Fruit fly (Drosophila melanogaster) whole organism, wandering third instar larva: ENCODE measurements around the gene CG14265.

Experiments
- Abd-B ChIP-seq: fragments of >200 bp; optimal IDR thresholded peaks from 2 replicates; lab custom pipeline; 2017; ENCODE audit warnings: missing biosample characterization, missing genetic modification characterization
- Dfd ChIP-seq: fragments of >200 bp; optimal IDR thresholded peaks from 2 replicates; lab custom pipeline; 2017; ENCODE audit warnings: missing biosample characterization, missing genetic modification characterization
- Dif ChIP-seq: fragments of 200-275, 200-300 bp; sonication (Bioruptor generic); optimal IDR thresholded peaks from 2 replicates; lab custom pipeline; 2018; ENCODE audit warnings: missing biosample characterization, missing genetic modification characterization; ENCODE audit not compliant: partially characterized antibody
- GATAd ChIP-seq: sonication (Bioruptor generic); optimal IDR thresholded peaks from 2 replicates; lab custom pipeline; 2016; ENCODE audit warnings: missing biosample characterization, missing genetic modification characterization
- HLH106 ChIP-seq: fragments of 200-800 bp; optimal IDR thresholded peaks from 3 replicates; lab custom pipeline; 2019; ENCODE audit warnings: missing biosample characterization, mild to moderate bottlenecking, missing genetic modification characterization, moderate library complexity
- Hnf4 ChIP-seq: fragments of 200-800 bp; sonication (Bioruptor generic); optimal IDR thresholded peaks from 2 replicates; lab custom pipeline; 2016; ENCODE audit warnings: missing biosample characterization, mild to moderate bottlenecking, missing genetic modification characterization
- Hr78 ChIP-seq: fragments of >200 bp; optimal IDR thresholded peaks from 2 replicates; lab custom pipeline; 2017; ENCODE audit warnings: missing biosample characterization, missing genetic modification characterization
- Jra ChIP-seq: sonication (Bioruptor generic); optimal IDR thresholded peaks from 2 replicates; lab custom pipeline; 2016; ENCODE audit warnings: missing biosample characterization, missing genetic modification characterization
- Mio ChIP-seq: sonication (Bioruptor generic); optimal IDR thresholded peaks from 2 replicates; lab custom pipeline; 2016; ENCODE audit warnings: missing biosample characterization, missing genetic modification characterization
- Myc ChIP-seq: fragments of >200 bp; optimal IDR thresholded peaks from 2 replicates; lab custom pipeline; 2017
- N ChIP-seq: fragments of >200 bp; optimal IDR thresholded peaks from 2 replicates; lab custom pipeline; 2018; ENCODE audit warnings: missing biosample characterization, missing external identifiers, missing genetic modification characterization
- OdsH ChIP-seq: fragments of 200-800 bp; sonication (Bioruptor generic); optimal IDR thresholded peaks from 2 replicates; lab custom pipeline; 2016; ENCODE audit warnings: missing biosample characterization, mild to moderate bottlenecking, missing genetic modification characterization
- Rel ChIP-seq, 2 experiments: fragments of 200-800 bp; sonication (Bioruptor generic) in 1 of 2; optimal IDR thresholded peaks; 2 replicates in 1 of 2; 3 replicates in 1 of 2; lab custom pipeline; 2016 to 2019; ENCODE audit warnings: mild to moderate bottlenecking in 2 of 2, missing biosample characterization in 2 of 2, missing genetic modification characterization in 2 of 2, moderate library complexity in 1 of 2
- Sp1 ChIP-seq: fragments of 200-800 bp; sonication (Bioruptor generic); optimal IDR thresholded peaks from 3 replicates; lab custom pipeline; 2019; ENCODE audit warnings: missing biosample characterization, mild to moderate bottlenecking, missing genetic modification characterization, moderate library complexity
- Vsx2 ChIP-seq: fragments of 200-300, 225-300 bp; sonication (Bioruptor generic); optimal IDR thresholded peaks from 2 replicates; lab custom pipeline; 2018; ENCODE audit warnings: missing biosample characterization, missing genetic modification characterization; ENCODE audit not compliant: partially characterized antibody
- br ChIP-seq: fragments of 200-800 bp; sonication (Bioruptor generic); optimal IDR thresholded peaks from 2 replicates; lab custom pipeline; 2016; ENCODE audit warnings: missing biosample characterization, missing genetic modification characterization
- brk ChIP-seq: fragments of 200-800 bp; sonication (Bioruptor generic); optimal IDR thresholded peaks from 2 replicates; lab custom pipeline; 2016; ENCODE audit warnings: missing biosample characterization, mild to moderate bottlenecking, missing genetic modification characterization
- dl ChIP-seq, 2 experiments: fragments of 175-275, 200-275 bp in 1 of 2; fragments of 200-275 bp in 1 of 2; sonication (Bioruptor generic); optimal IDR thresholded peaks; lab custom pipeline; 2018; ENCODE audit warnings: mild to moderate bottlenecking in 2 of 2, missing biosample characterization in 2 of 2, missing genetic modification characterization in 2 of 2, moderate library complexity in 2 of 2; ENCODE audit not compliant: partially characterized antibody in 2 of 2, insufficient read depth in 1 of 2
- dmrt93B ChIP-seq: fragments of 200-800 bp; sonication (Bioruptor generic); optimal IDR thresholded peaks from 2 replicates; lab custom pipeline; 2018; ENCODE audit warnings: missing biosample characterization, mild to moderate bottlenecking, missing genetic modification characterization
- dsf ChIP-seq: sonication (Bioruptor generic); optimal IDR thresholded peaks from 2 replicates; lab custom pipeline; 2016; ENCODE audit warnings: missing biosample characterization, missing genetic modification characterization, borderline replicate concordance
- ey ChIP-seq: fragments of 200-800 bp; sonication (Bioruptor generic); optimal IDR thresholded peaks from 2 replicates; lab custom pipeline; 2016; ENCODE audit warnings: missing biosample characterization, missing genetic modification characterization
- foxo ChIP-seq, 2 experiments: fragments of 200-800 bp; sonication (Bioruptor generic); optimal IDR thresholded peaks; 2 replicates in 1 of 2; 3 replicates in 1 of 2; lab custom pipeline; 2016 to 2017; ENCODE audit warnings: missing biosample characterization in 2 of 2, missing genetic modification characterization in 2 of 2
- fru ChIP-seq: fragments of 200-800 bp; sonication (Bioruptor generic); optimal IDR thresholded peaks from 3 replicates; lab custom pipeline; 2016; ENCODE audit warnings: missing biosample characterization, mild to moderate bottlenecking, missing genetic modification characterization
- h ChIP-seq: fragments of 200-800 bp; sonication (Bioruptor generic); optimal IDR thresholded peaks from 3 replicates; lab custom pipeline; 2016; ENCODE audit warnings: missing biosample characterization, mild to moderate bottlenecking, missing genetic modification characterization
- jim ChIP-seq: fragments of 175-275, 200-325 bp; sonication (Bioruptor generic); optimal IDR thresholded peaks from 2 replicates; lab custom pipeline; 2016; ENCODE audit warnings: missing biosample characterization, mild to moderate bottlenecking, missing genetic modification characterization
- lola ChIP-seq: fragments of >200 bp; optimal IDR thresholded peaks from 2 replicates; lab custom pipeline; 2017; ENCODE audit warnings: missing biosample characterization, missing genetic modification characterization
- pan ChIP-seq: fragments of >200 bp; optimal IDR thresholded peaks from 2 replicates; lab custom pipeline; 2017
- psq ChIP-seq: fragments of 200-800 bp; sonication (Bioruptor generic); optimal IDR thresholded peaks from 3 replicates; lab custom pipeline; 2017; ENCODE audit warnings: missing biosample characterization, mild to moderate bottlenecking, missing genetic modification characterization, moderate library complexity
- rgr ChIP-seq: fragments of 200-800 bp; sonication (Bioruptor generic); optimal IDR thresholded peaks from 3 replicates; lab custom pipeline; 2016; ENCODE audit warnings: missing biosample characterization, mild to moderate bottlenecking, missing genetic modification characterization
- sage ChIP-seq: fragments of 200-800 bp; sonication (Bioruptor generic); optimal IDR thresholded peaks from 2 replicates; lab custom pipeline; 2016; ENCODE audit warnings: missing biosample characterization, mild to moderate bottlenecking, missing genetic modification characterization
- sv ChIP-seq: fragments of 200-800 bp; sonication (Bioruptor generic); optimal IDR thresholded peaks from 3 replicates; lab custom pipeline; 2016; ENCODE audit warnings: missing biosample characterization, missing genetic modification characterization
- tai ChIP-seq: sonication (Bioruptor generic); optimal IDR thresholded peaks from 2 replicates; lab custom pipeline; 2016; ENCODE audit warnings: missing biosample characterization, missing genetic modification characterization
- usp ChIP-seq: fragments of >200 bp; optimal IDR thresholded peaks from 2 replicates; lab custom pipeline; 2017; ENCODE audit warnings: missing biosample characterization, missing genetic modification characterization
- woc ChIP-seq: sonication (Bioruptor generic); optimal IDR thresholded peaks from 2 replicates; lab custom pipeline; 2016; ENCODE audit warnings: missing biosample characterization, mild to moderate bottlenecking, missing genetic modification characterization

CG14265 gene

DNA sequence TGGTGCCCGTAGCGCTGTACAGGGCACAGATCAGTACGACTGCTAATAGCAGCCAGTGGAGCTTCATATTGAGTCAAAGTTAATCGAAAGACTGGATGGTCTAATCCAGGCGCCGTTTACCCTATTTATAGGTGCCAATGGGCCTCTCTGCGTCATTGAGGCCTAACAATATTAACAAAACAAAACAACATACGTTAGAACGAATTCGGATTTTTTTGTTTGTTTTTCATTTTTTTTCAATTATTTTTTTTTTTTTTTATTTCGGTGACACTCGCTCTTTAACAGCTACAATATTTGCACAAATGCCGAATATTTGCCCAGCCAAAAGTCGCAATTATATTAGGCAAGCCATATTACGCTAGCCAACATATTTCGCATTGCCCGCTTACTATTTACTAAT is at the start of gene CG14265:
Gene CG14265 (minus strand): TSS at position 101 of the 400 bp plus-strand sequence.
- TF ChIP-seq N (GFP tag; lab: Kevin White, UChicago) = no peak
- TF ChIP-seq Myc (lab: Kevin White, UChicago) = no peak
- no peak for TF ChIP-seq tai (GFP tag; lab: Kevin White, UChicago)
- TF ChIP-seq br = no peak
- TF ChIP-seq dl (GFP tag; optimal IDR thresholded peaks at IDR 0.05; lab: Kevin White, UChicago; ENCODE audit: insufficient read depth in 1 of 2, partially characterized antibody in 2 of 2) = no peak
- no peak for TF ChIP-seq h (GFP tag; lab: Kevin White, UChicago)
- TF ChIP-seq usp (GFP tag; lab: Kevin White, UChicago) = no peak
- TF ChIP-seq lola = no peak
- no peak for TF ChIP-seq Mio

dm6 chrX:3281958-3282357 is 45.5 kb upstream of the CG14265 start:
- TF ChIP-seq Dfd (GFP tag; lab: Kevin White, UChicago) (peak; percentile 30), N (GFP tag; lab: Kevin White, UChicago) (no peak), br (no peak), Abd-B (no peak)

DNA sequence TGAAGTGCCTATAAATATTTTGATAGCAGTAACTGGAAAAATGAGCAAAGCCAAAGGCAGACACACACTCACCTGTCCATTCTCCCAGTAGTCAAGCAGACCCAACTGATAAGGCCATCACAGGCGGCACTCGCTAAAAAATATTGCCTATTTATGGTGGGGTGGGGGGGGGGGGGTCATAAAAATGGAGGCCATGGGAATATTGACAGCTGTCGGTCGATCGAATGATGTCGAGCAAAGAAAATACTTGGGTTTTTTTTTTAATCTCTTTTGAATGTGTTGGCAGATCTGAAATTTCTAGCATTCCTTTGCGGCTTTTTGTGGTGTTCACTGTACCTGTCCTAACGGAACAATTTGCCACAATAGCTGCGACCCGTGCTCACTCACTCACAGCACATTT is 37.1 kb upstream of the CG14265 start:
- no peak for TF ChIP-seq dsf (GFP tag; lab: Kevin White, UChicago)
- TF ChIP-seq sage (GFP tag; lab: Kevin White, UChicago) = no peak
- no peak for TF ChIP-seq Dif (GFP tag; lab: Kevin White, UChicago)
- TF ChIP-seq dl (GFP tag; optimal IDR thresholded peaks at IDR 0.05; lab: Kevin White, UChicago; ENCODE audit: insufficient read depth in 1 of 2, partially characterized antibody in 2 of 2) = no peak
- TF ChIP-seq Jra (GFP tag; lab: Kevin White, UChicago) = no peak
- no peak for TF ChIP-seq GATAd
- TF ChIP-seq Mio = no peak
- no peak for TF ChIP-seq Sp1 (GFP tag; lab: Kevin White, UChicago)
- TF ChIP-seq rgr (GFP tag; lab: Kevin White, UChicago) = no peak
- peak; percentile 87 for TF ChIP-seq Dfd (GFP tag; lab: Kevin White, UChicago)
- TF ChIP-seq Vsx2 (GFP tag; lab: Kevin White, UChicago) = no peak
- TF ChIP-seq ey (GFP tag; lab: Kevin White, UChicago) = no peak
- TF ChIP-seq Abd-B = no peak
- no peak for TF ChIP-seq lola
- TF ChIP-seq Rel (GFP tag; optimal IDR thresholded peaks at IDR 0.05; lab: Kevin White, UChicago) = no peak
- TF ChIP-seq Rel (tag; optimal IDR thresholded peaks at IDR 0.05; lab: Kevin White, UChicago) = no peak
- peak; percentile 5 for TF ChIP-seq OdsH (GFP tag; lab: Kevin White, UChicago)
- no peak for TF ChIP-seq Myc (lab: Kevin White, UChicago)
- no peak for TF ChIP-seq fru (GFP tag; lab: Kevin White, UChicago)
- no peak for TF ChIP-seq tai (GFP tag; lab: Kevin White, UChicago)
- no peak for TF ChIP-seq HLH106 (tag; lab: Kevin White, UChicago)
- TF ChIP-seq foxo (GFP tag; optimal IDR thresholded peaks at IDR 0.05; lab: Kevin White, UChicago) = peak in 1 of 2 experiments; percentile 35
- no peak for TF ChIP-seq pan (lab: Kevin White, UChicago)
- no peak for TF ChIP-seq h (GFP tag; lab: Kevin White, UChicago)
- TF ChIP-seq br = no peak

DNA sequence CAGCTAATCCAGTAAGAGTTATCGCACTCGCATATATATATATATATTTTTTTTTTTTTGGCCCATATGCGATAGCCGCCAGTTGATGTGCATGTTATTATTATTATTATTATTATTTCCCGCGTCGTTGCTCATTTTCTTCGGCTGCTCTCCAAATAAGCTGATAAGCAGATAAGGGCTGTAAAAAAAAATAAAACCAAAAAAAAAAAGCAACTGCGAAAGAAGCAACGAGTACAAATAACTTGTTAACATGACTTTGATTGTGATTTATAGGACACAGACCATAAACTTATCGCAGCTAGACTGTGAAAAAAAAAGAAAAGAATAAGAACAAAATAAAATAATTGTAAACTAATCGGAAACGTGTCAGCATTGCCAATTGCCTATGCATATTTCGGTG is 29.3 kb upstream of the CG14265 start:
- TF ChIP-seq psq (GFP tag; lab: Kevin White, UChicago) = no peak
- peak; percentile 15 for TF ChIP-seq Sp1 (GFP tag; lab: Kevin White, UChicago)

- no peak for TF ChIP-seq lola
- TF ChIP-seq jim = no peak
- TF ChIP-seq h (GFP tag; lab: Kevin White, UChicago) = peak; percentile 16
Observed at dm6 chrX:3260536-3260935, 24.1 kb upstream of the CG14265 start.

DNA sequence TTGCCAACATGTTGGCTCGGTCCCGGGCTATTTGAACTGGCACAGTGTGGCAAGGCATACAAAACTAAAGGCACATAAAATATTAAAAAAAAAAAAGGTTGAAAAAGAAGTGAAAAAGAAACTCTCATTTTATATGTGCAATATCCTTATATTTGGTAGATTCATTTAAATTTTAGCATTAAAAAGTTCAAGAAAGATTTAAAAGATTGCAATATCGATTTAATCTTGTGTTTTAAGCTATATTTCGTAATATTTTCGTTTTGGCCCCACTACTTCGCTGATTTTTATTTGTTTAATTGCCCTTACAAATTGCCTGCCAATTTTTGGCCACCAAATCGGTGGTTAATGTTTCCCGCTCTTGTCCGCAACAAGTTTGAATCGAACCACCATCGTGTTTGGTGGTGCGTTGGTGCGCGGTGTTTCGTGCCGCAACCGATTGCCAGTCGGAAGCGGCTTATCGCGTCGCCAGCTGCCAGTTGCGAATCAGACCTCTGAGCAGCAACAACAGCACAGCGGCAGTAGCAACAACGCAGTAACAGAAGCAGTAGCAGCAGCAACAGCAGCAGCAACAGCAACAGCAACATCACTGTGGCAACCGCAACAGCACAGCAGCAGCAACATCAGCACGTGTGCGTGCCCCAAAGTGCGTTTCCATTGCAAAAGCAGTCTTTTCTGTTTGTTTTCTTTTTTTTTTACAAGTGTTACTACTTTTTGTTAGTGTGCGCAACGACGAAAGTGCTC is 19.3 kb upstream of the CG14265 start:
- TF ChIP-seq rgr (GFP tag; lab: Kevin White, UChicago) (peak; percentile 90), Rel (GFP tag; optimal IDR thresholded peaks at IDR 0.05; lab: Kevin White, UChicago) (no peak), Rel (tag; optimal IDR thresholded peaks at IDR 0.05; lab: Kevin White, UChicago) (no peak), Dfd (GFP tag; lab: Kevin White, UChicago) (peak; percentile 24), Abd-B (no peak), dl (GFP tag; optimal IDR thresholded peaks at IDR 0.05; lab: Kevin White, UChicago; ENCODE audit: insufficient read depth in 1 of 2, partially characterized antibody in 2 of 2) (peak in 1 of 2 experiments; percentile 13), fru (GFP tag; lab: Kevin White, UChicago) (peak; percentile 90), ey (GFP tag; lab: Kevin White, UChicago) (peak; percentile 91), sv (GFP tag; lab: Kevin White, UChicago) (peak; percentile 91), HLH106 (tag; lab: Kevin White, UChicago) (peak; percentile 87), Jra (GFP tag; lab: Kevin White, UChicago) (peak; percentile 85), Hr78 (GFP tag; lab: Kevin White, UChicago) (no peak), sage (GFP tag; lab: Kevin White, UChicago) (peak; percentile 66), brk (peak; percentile 66), woc (peak; percentile 80), Hnf4 (peak; percentile 74), OdsH (GFP tag; lab: Kevin White, UChicago) (peak; percentile 93), br (peak; percentile 91), usp (GFP tag; lab: Kevin White, UChicago) (no peak), jim (no peak), dmrt93B (GFP tag; lab: Kevin White, UChicago) (peak; percentile 91), h (GFP tag; lab: Kevin White, UChicago) (peak; percentile 92), N (GFP tag; lab: Kevin White, UChicago) (no peak), Mio (peak; percentile 37), Dif (GFP tag; lab: Kevin White, UChicago) (peak; percentile 15), psq (GFP tag; lab: Kevin White, UChicago) (peak; percentile 92), GATAd (peak; percentile 40)
